Worm (Caenorhabditis elegans): ENCODE data around the gene Y54G2A.38.
A peak's percentile ranks its signal among the peaks of the same experiment; 100 is the strongest.

The Y54G2A.38 gene

ce11 chrIV:2738466-2738865 is 20.8 kb upstream of the Y54G2A.38 start:
- TF ChIP-seq efl-1 (optimal IDR thresholded peaks at IDR 0.05) (no peak), efl-1 (GFP tag; optimal IDR thresholded peaks at IDR 0.05 in 1 of 2) (peak in 1 of 2 experiments; percentile 40), aly-2 (tag; optimal IDR thresholded peaks at IDR 0.05) (no peak)

- TF ChIP-seq nhr-19 (GFP tag; conservative IDR thresholded peaks at IDR 0.05): peak; percentile 17; the same call in 1 of the 2 replicates
Measured at ce11 chrIV:2740035-2740434, 19.2 kb upstream of the Y54G2A.38 start.

DNA sequence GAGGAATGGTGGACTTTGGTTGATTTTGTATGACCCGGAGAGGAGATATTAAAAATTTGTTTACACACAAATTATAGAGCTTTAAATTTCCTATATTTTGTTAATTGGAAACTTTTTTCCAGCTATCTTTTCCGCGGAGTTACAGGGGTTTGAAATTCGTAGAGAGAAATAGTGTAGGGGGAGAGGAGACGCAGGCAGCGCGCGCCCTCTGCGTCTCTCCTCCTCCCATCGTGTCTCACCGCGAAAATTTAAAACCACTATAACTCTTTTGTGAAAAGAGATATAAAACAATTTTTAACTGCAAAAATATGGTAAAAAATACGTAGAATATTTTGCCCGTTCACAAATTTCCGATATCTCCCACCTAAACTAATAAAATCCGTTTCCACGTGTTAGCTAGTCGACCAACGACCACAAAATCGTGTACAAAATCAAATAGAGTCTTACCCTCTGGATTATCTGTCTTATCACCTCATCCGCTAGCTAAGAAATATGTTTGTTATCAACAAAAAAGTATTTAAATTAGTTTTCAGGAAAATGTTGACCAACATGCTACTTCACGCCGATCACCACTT is 16.7 kb upstream of the Y54G2A.38 start, which contains the start of gene nhr-277:
Gene nhr-277, plus strand, starts transcription at position 525 of the 575 bp plus-strand sequence.
- peak; percentile 9 for TF ChIP-seq nhr-85 (tag)
- TF ChIP-seq zag-1 (tag; optimal IDR thresholded peaks at IDR 0.05): no peak
- no peak for TF ChIP-seq efl-1 (optimal IDR thresholded peaks at IDR 0.05)
- peak in 1 of 2 experiments; percentile 11 for TF ChIP-seq efl-1 (GFP tag; optimal IDR thresholded peaks at IDR 0.05 in 1 of 2)

- peak; percentile 11 for TF ChIP-seq fkh-8 (tag; optimal IDR thresholded peaks at IDR 0.05)
- TF ChIP-seq lin-14 (GFP tag; optimal IDR thresholded peaks at IDR 0.05): peak; percentile 69
- no peak for TF ChIP-seq C04F5.9 (tag; optimal IDR thresholded peaks at IDR 0.05)
- no peak for TF ChIP-seq fkh-10 (GFP tag; optimal IDR thresholded peaks at IDR 0.05)
- no peak for TF ChIP-seq nhr-20 (tag; optimal IDR thresholded peaks at IDR 0.05)
- no peak for TF ChIP-seq elt-2 (tag; optimal IDR thresholded peaks at IDR 0.05)
- peak; percentile 20 for TF ChIP-seq xbp-1 (tag; optimal IDR thresholded peaks at IDR 0.05)
- no peak for TF ChIP-seq lin-15B (tag; optimal IDR thresholded peaks at IDR 0.05)
- TF ChIP-seq efl-3 (GFP tag; optimal IDR thresholded peaks at IDR 0.05): no peak
- no peak for TF ChIP-seq pax-3 (tag; optimal IDR thresholded peaks at IDR 0.05)
- no peak for TF ChIP-seq nhr-237 (tag; optimal IDR thresholded peaks at IDR 0.05)
- no peak for TF ChIP-seq blmp-1 (tag; optimal IDR thresholded peaks at IDR 0.05)
- TF ChIP-seq rnt-1 (tag; optimal IDR thresholded peaks at IDR 0.05): no peak
- no peak for TF ChIP-seq lin-13 (GFP tag; optimal IDR thresholded peaks at IDR 0.05)
- no peak for TF ChIP-seq Y116A8C.19 (tag; optimal IDR thresholded peaks at IDR 0.05; ENCODE audit: borderline replicate concordance)
- TF ChIP-seq ceh-82 (tag; optimal IDR thresholded peaks at IDR 0.05): no peak
- TF ChIP-seq nhr-19 (GFP tag; conservative IDR thresholded peaks at IDR 0.05): no peak
- no peak for TF ChIP-seq unc-62 (GFP tag; optimal IDR thresholded peaks at IDR 0.05)
Measured at ce11 chrIV:2747385-2748007, 11.8 kb upstream of the Y54G2A.38 start.

DNA sequence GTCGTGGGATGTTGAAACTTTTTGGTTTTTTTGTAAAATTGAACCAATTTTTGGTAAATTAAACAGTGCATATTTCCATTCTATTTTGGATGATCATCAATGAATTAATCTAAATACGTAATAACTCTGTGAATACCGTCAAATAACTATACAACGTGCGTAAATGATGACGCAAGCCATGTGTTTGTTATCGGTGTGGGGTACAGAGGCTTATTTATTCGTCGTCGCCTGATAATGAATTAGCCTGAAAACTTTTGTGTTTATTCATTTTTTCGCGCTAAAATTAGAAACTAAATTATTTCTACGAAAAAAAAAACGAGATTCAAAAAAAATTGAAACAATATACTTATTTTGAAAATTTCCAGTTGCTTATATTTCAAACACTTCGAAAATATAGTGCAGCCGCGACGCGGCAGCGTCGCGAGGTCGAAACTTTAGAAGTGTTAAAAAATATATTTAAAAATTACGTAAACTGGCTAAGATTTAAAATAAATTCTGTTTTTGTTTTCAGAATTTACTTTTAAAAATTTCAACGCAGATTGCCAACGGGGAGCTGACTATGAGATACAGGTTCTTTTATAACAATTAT is 10.3 kb upstream of the Y54G2A.38 start:
- TF ChIP-seq lin-35 (GFP tag; optimal IDR thresholded peaks at IDR 0.05): peak in 1 of 2 experiments; percentile 10
- TF ChIP-seq ets-5 (GFP tag; IDR thresholded peaks at IDR 0.05): no peak
- TF ChIP-seq nhr-20 (tag; optimal IDR thresholded peaks at IDR 0.05): no peak
- peak; percentile 32 for TF ChIP-seq nhr-85 (tag)
- no peak for TF ChIP-seq lsy-2 (tag; optimal IDR thresholded peaks at IDR 0.05)

ce11 chrIV:2750607-2751006 is 8.7 kb upstream of the Y54G2A.38 start:
- TF ChIP-seq fkh-8 (tag; optimal IDR thresholded peaks at IDR 0.05) (peak; percentile 50), nhr-71 (tag; optimal IDR thresholded peaks at IDR 0.05) (peak; percentile 21), C04F5.9 (tag; optimal IDR thresholded peaks at IDR 0.05) (no peak)

ce11 chrIV:2751568-2751967 is 7.7 kb upstream of the Y54G2A.38 start, which contains the start of gene Y54G2A.41:
Y54G2A.41 (plus strand) TSS chrIV:2751868.
- TF ChIP-seq efl-1 (optimal IDR thresholded peaks at IDR 0.05): no peak
- TF ChIP-seq efl-1 (GFP tag; optimal IDR thresholded peaks at IDR 0.05 in 1 of 2): peak in 1 of 2 experiments; percentile 78
- TF ChIP-seq isw-1 (GFP tag; IDR thresholded peaks at IDR 0.05): no peak
- TF ChIP-seq sptf-1 (tag; optimal IDR thresholded peaks at IDR 0.05): no peak

Data from whole organism, L1 larva.